Worm (Caenorhabditis elegans) whole organism, L4/young adult: ENCODE results near the gene mppb-1.

Experiments used
- W03F9.2 ChIP-seq: fragments of 150-350 bp; optimal IDR thresholded peaks from 2 replicates; lab custom pipeline; 2014; ENCODE audit warnings: missing biosample characterization, missing genetic modification characterization
- dao-5 ChIP-seq: sonication (generic microtip); optimal IDR thresholded peaks from 2 replicates; lab custom pipeline; 2016; ENCODE audit warnings: missing genotype, missing genetic modification characterization, moderate library complexity, missing compliant biosample characterization
- him-1 ChIP-seq: sonication (generic microtip); optimal IDR thresholded peaks from 2 replicates; lab custom pipeline; 2016; ENCODE audit warnings: missing genotype, missing genetic modification reagents, missing genetic modification characterization, missing compliant biosample characterization

- no peak for TF ChIP-seq dao-5
- TF ChIP-seq him-1 (tag; lab: Kevin White, UChicago) = no peak
- no peak for TF ChIP-seq W03F9.2 (tag; lab: Kevin White, UChicago)
Measured at ce11 chrIV:9112019-9112418, 37.5 kb downstream of the mppb-1 start.
